Worm (Caenorhabditis elegans) whole organism, L3 larva: ENCODE data around the gene T06C10.3.

Experiments
- elt-2 ChIP-seq: sonication (generic microtip); optimal IDR thresholded peaks from 2 replicates; lab custom pipeline; 2016; ENCODE audit warnings: missing genetic modification reagents, mild to moderate bottlenecking, missing genetic modification characterization, missing compliant biosample characterization
- lsy-12 ChIP-seq: sonication (generic microtip); optimal IDR thresholded peaks from 2 replicates; lab custom pipeline; 2016; ENCODE audit warnings: mild to moderate bottlenecking, missing genetic modification characterization, missing compliant biosample characterization
- mml-1 ChIP-seq: fragments of 150-350 bp; sonication (generic microtip); optimal IDR thresholded peaks from 3 replicates; lab custom pipeline; 2014; ENCODE audit warnings: missing biosample characterization, missing genetic modification characterization
- nfya-1 ChIP-seq: sonication (generic microtip); optimal IDR thresholded peaks from 2 replicates; lab custom pipeline; 2017; ENCODE audit warnings: missing genetic modification characterization, mild to moderate bottlenecking, missing compliant biosample characterization, antibody characterized with exemption, moderate library complexity; ENCODE audit not compliant: insufficient read depth
- nhr-11 ChIP-seq: fragments of 150-350 bp; optimal IDR thresholded peaks from 2 replicates; lab custom pipeline; 2014; ENCODE audit warnings: missing biosample characterization, missing genetic modification characterization
- nhr-12 ChIP-seq: fragments of 150-350 bp; optimal IDR thresholded peaks from 2 replicates; lab custom pipeline; 2014; ENCODE audit warnings: missing biosample characterization, missing genetic modification characterization
- nhr-23 ChIP-seq: fragments of 150-350 bp; optimal IDR thresholded peaks from 2 replicates; lab custom pipeline; 2014; ENCODE audit warnings: missing biosample characterization, missing genetic modification reagents, missing genetic modification characterization
- nhr-237 ChIP-seq: fragments of 150-350 bp; optimal IDR thresholded peaks from 2 replicates; lab custom pipeline; 2014; ENCODE audit warnings: missing biosample characterization, missing genetic modification characterization
- nhr-77 ChIP-seq: fragments of 150-350 bp; optimal IDR thresholded peaks from 2 replicates; lab custom pipeline; 2014; ENCODE audit warnings: missing biosample characterization, missing genetic modification characterization
- unc-62 ChIP-seq: fragments of 150-350 bp; sonication (generic microtip); optimal IDR thresholded peaks from 4 replicates; lab custom pipeline; 2014; ENCODE audit warnings: missing biosample characterization, missing genetic modification reagents, missing genetic modification characterization

DNA sequence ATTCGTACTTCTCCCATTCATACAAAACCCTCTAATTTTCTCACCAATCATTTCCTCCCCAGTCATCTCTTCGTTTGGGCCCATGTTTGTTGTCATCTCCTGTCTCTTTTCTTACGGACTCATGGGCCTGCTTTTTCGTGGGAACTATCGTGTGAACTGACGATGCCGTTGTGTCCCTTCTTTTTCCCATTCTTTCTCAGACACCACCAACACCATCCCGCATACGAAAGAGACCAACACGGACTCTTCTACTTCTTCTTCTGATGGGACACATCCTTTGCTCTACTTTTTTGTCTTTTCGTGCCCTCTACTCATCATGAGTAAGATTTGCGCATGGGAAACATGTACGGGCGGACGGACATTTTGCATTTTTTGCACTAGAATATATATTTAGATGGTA lies 20.2 kb upstream of the T06C10.3 start:
- TF ChIP-seq unc-62 (GFP tag; lab: Kevin White, UChicago) (no peak), nfya-1 (no peak), elt-2 (tag; lab: Kevin White, UChicago) (no peak), nhr-77 (no peak), mml-1 (tag; lab: Kevin White, UChicago) (no peak), nhr-11 (no peak), lsy-12 (no peak), nhr-12 (tag; lab: Kevin White, UChicago) (no peak), nhr-23 (tag; lab: Kevin White, UChicago) (no peak), nhr-237 (no peak)
